Fruit fly (Drosophila melanogaster) whole organism, embryonic: ENCODE measurements around the gene arx.

Experiments
- ATbp ChIP-seq: fragments of 200-800 bp; sonication (Bioruptor generic); optimal IDR thresholded peaks from 2 replicates; lab custom pipeline; 2017; ENCODE audit warnings: missing biosample characterization, mild to moderate bottlenecking, missing genetic modification characterization, missing genetic modification reagents
- CG10209 ChIP-seq: fragments of 200-800 bp; sonication (Bioruptor generic); optimal IDR thresholded peaks from 3 replicates; lab custom pipeline; 2017; ENCODE audit warnings: missing biosample characterization, mild to moderate bottlenecking, missing genetic modification characterization, missing genetic modification reagents
- CG10321 ChIP-seq: fragments of 200-800 bp; sonication (Bioruptor generic); IDR thresholded peaks from 2 replicates; pipeline ENCODE4 v1.3.6; 2022; ENCODE audit warnings: missing biosample characterization, missing genetic modification characterization
- CG11456 ChIP-seq: fragments of 200-800 bp; sonication (Bioruptor generic); IDR thresholded peaks from 3 replicates; pipeline ENCODE4 v1.3.6; 2022; ENCODE audit warnings: missing biosample characterization, missing genetic modification characterization
- CG12236 ChIP-seq: fragments of 200-800 bp; sonication (Bioruptor generic); optimal IDR thresholded peaks from 2 replicates; lab custom pipeline; 2016; ENCODE audit warnings: missing biosample characterization, missing genetic modification characterization
- CG12769 ChIP-seq: fragments of 200-800 bp; sonication (Bioruptor generic); optimal IDR thresholded peaks from 2 replicates; lab custom pipeline; 2019; ENCODE audit warnings: missing biosample characterization, mild to moderate bottlenecking, missing genetic modification characterization, moderate library complexity
- CG13123 ChIP-seq: fragments of 200-800 bp; sonication (Bioruptor generic); optimal IDR thresholded peaks from 2 replicates; lab custom pipeline; 2016; ENCODE audit warnings: missing biosample characterization, missing genetic modification characterization
- CG14710 ChIP-seq: fragments of 200-800 bp; sonication (Bioruptor generic); optimal IDR thresholded peaks from 3 replicates; lab custom pipeline; 2019; ENCODE audit warnings: missing biosample characterization, mild to moderate bottlenecking, missing genetic modification characterization, moderate library complexity
- CG16815 ChIP-seq: fragments of 200-800 bp; sonication (Bioruptor generic); optimal IDR thresholded peaks from 3 replicates; lab custom pipeline; 2017; ENCODE audit warnings: missing biosample characterization, mild to moderate bottlenecking, missing genetic modification characterization
- CG31441 ChIP-seq: fragments of 200-800 bp; sonication (Bioruptor generic); IDR thresholded peaks from 2 replicates; pipeline ENCODE4 v1.3.6; 2022; ENCODE audit warnings: missing biosample characterization, missing genetic modification characterization
- CG33557 ChIP-seq: fragments of 200-800 bp; sonication (Bioruptor generic); optimal IDR thresholded peaks from 2 replicates; lab custom pipeline; 2019; ENCODE audit warnings: missing biosample characterization, mild to moderate bottlenecking, missing genetic modification characterization, moderate library complexity
- CG3995 ChIP-seq: fragments of 200-800 bp; sonication (Bioruptor generic); optimal IDR thresholded peaks from 3 replicates; lab custom pipeline; 2016; ENCODE audit warnings: missing biosample characterization, missing genetic modification characterization
- CG4424 ChIP-seq: fragments of 200-800 bp; sonication (Bioruptor generic); optimal IDR thresholded peaks from 3 replicates; lab custom pipeline; 2016; ENCODE audit warnings: missing biosample characterization, missing genetic modification characterization
- CG4820 ChIP-seq: fragments of 200-800 bp; sonication (Bioruptor generic); optimal IDR thresholded peaks from 3 replicates; lab custom pipeline; 2016; ENCODE audit warnings: missing biosample characterization, missing genetic modification characterization
- CG5245 ChIP-seq: fragments of 200-800 bp; sonication (Bioruptor generic); optimal IDR thresholded peaks from 3 replicates; lab custom pipeline; 2016; ENCODE audit warnings: missing biosample characterization, missing genetic modification characterization
- CG6689 ChIP-seq: fragments of 200-800 bp; sonication (Bioruptor generic); IDR thresholded peaks from 2 replicates; pipeline ENCODE4 v1.3.6; 2022; ENCODE audit warnings: missing biosample characterization, missing genetic modification characterization
- CG6765 ChIP-seq: fragments of 200-800 bp; sonication (Bioruptor generic); optimal IDR thresholded peaks from 3 replicates; lab custom pipeline; 2017; ENCODE audit warnings: missing biosample characterization, mild to moderate bottlenecking, missing genetic modification characterization
- CG6813 ChIP-seq: fragments of 200-800 bp; sonication (Bioruptor generic); optimal IDR thresholded peaks from 2 replicates; lab custom pipeline; 2017; ENCODE audit warnings: missing biosample characterization, missing genetic modification characterization, mild to moderate bottlenecking, moderate library complexity, missing genetic modification reagents
- CG8089 ChIP-seq: fragments of 200-800 bp; sonication (Bioruptor generic); optimal IDR thresholded peaks from 3 replicates; lab custom pipeline; 2016; ENCODE audit warnings: missing biosample characterization, missing genetic modification characterization
- CG8478 ChIP-seq: fragments of >200 bp; optimal IDR thresholded peaks from 2 replicates; lab custom pipeline; 2018
- CG8944 ChIP-seq: fragments of 200-800 bp; sonication (Bioruptor generic); optimal IDR thresholded peaks from 3 replicates; lab custom pipeline; 2016; ENCODE audit warnings: missing biosample characterization, missing genetic modification characterization
- Dp ChIP-seq: fragments of 200-800 bp; sonication (Bioruptor generic); optimal IDR thresholded peaks from 2 replicates; lab custom pipeline; 2018; ENCODE audit warnings: missing biosample characterization, mild to moderate bottlenecking, missing genetic modification characterization, moderate library complexity
- E2f1 ChIP-seq: fragments of 200-800 bp; sonication (Bioruptor generic); IDR thresholded peaks from 2 replicates; pipeline ENCODE4 v1.3.6; 2022; ENCODE audit warnings: missing biosample characterization, missing genetic modification characterization
- Fer3 ChIP-seq: fragments of 200-800 bp; sonication (Bioruptor generic); optimal IDR thresholded peaks from 2 replicates; lab custom pipeline; 2018; ENCODE audit warnings: missing biosample characterization, mild to moderate bottlenecking, missing genetic modification characterization, moderate library complexity
- Hr39 ChIP-seq: fragments of >200 bp; optimal IDR thresholded peaks from 2 replicates; lab custom pipeline; 2017
- Lhr ChIP-seq: fragments of 200-800 bp; sonication (Bioruptor generic); optimal IDR thresholded peaks from 3 replicates; lab custom pipeline; 2017; ENCODE audit warnings: mild to moderate bottlenecking, missing biosample characterization, missing genetic modification reagents, missing genetic modification characterization
- Nf-YB ChIP-seq: fragments of 200-800 bp; sonication (Bioruptor generic); optimal IDR thresholded peaks from 3 replicates; lab custom pipeline; 2019; ENCODE audit warnings: missing biosample characterization, mild to moderate bottlenecking, missing genetic modification characterization, moderate library complexity
- NfI ChIP-seq: fragments of 200-800 bp; sonication (Bioruptor generic); optimal IDR thresholded peaks from 3 replicates; lab custom pipeline; 2018; ENCODE audit warnings: missing biosample characterization, mild to moderate bottlenecking, missing genetic modification characterization, moderate library complexity
- Rfx ChIP-seq: fragments of 200-800 bp; sonication (Bioruptor generic); IDR thresholded peaks from 2 replicates; pipeline ENCODE4 v1.3.6; 2022; ENCODE audit warnings: missing biosample characterization, missing genetic modification characterization
- Sox100B ChIP-seq: fragments of 200-800 bp; sonication (Bioruptor generic); optimal IDR thresholded peaks from 3 replicates; lab custom pipeline; 2018; ENCODE audit warnings: missing biosample characterization, mild to moderate bottlenecking, missing genetic modification characterization
- Sry-β ChIP-seq: fragments of 200-800 bp; sonication (Bioruptor generic); optimal IDR thresholded peaks from 2 replicates; lab custom pipeline; 2018; ENCODE audit warnings: missing biosample characterization, mild to moderate bottlenecking, missing genetic modification characterization, moderate library complexity
- Sry-δ ChIP-seq: fragments of 200-800 bp; sonication (Bioruptor generic); optimal IDR thresholded peaks from 2 replicates; lab custom pipeline; 2016; ENCODE audit warnings: missing biosample characterization, missing genetic modification characterization
- br ChIP-seq: fragments of >200 bp; optimal IDR thresholded peaks from 2 replicates; lab custom pipeline; 2017
- bsh ChIP-seq, 2 experiments: fragments of 200-800 bp; sonication (Bioruptor generic); optimal IDR thresholded peaks; 2 replicates each; lab custom pipeline; 2017 to 2018; ENCODE audit warnings: mild to moderate bottlenecking in 2 of 2, missing biosample characterization in 2 of 2, missing genetic modification characterization in 2 of 2, moderate library complexity in 1 of 2
- caup ChIP-seq: fragments of 200-800 bp; sonication (Bioruptor generic); optimal IDR thresholded peaks from 3 replicates; lab custom pipeline; 2017; ENCODE audit warnings: missing biosample characterization, mild to moderate bottlenecking, missing genetic modification characterization, moderate library complexity; ENCODE audit not compliant: severe bottlenecking
- corto ChIP-seq: fragments of 200-800 bp; sonication (Bioruptor generic); optimal IDR thresholded peaks from 2 replicates; lab custom pipeline; 2016; ENCODE audit warnings: missing biosample characterization, mild to moderate bottlenecking, missing genetic modification characterization, moderate library complexity
- da ChIP-seq: fragments of 200-800 bp; sonication (Bioruptor generic); optimal IDR thresholded peaks from 2 replicates; lab custom pipeline; 2016; ENCODE audit warnings: missing biosample characterization, missing genetic modification characterization
- emc ChIP-seq: fragments of 200-800 bp; sonication (Bioruptor generic); optimal IDR thresholded peaks from 2 replicates; lab custom pipeline; 2016; ENCODE audit warnings: missing biosample characterization, missing genetic modification characterization
- en ChIP-seq: fragments of 200-800 bp; sonication (Bioruptor generic); optimal IDR thresholded peaks from 2 replicates; lab custom pipeline; 2016; ENCODE audit warnings: missing biosample characterization, missing genetic modification characterization
- gsb-n ChIP-seq: fragments of 200-800 bp; sonication (Bioruptor generic); optimal IDR thresholded peaks from 3 replicates; lab custom pipeline; 2018; ENCODE audit warnings: missing biosample characterization, mild to moderate bottlenecking, missing genetic modification characterization
- mam ChIP-seq: fragments of 200-800 bp; sonication (Bioruptor generic); optimal IDR thresholded peaks from 3 replicates; lab custom pipeline; 2016; ENCODE audit warnings: missing biosample characterization, missing genetic modification characterization
- nau ChIP-seq: fragments of 200-800 bp; sonication (Bioruptor generic); optimal IDR thresholded peaks from 3 replicates; lab custom pipeline; 2017; ENCODE audit warnings: missing biosample characterization, mild to moderate bottlenecking, missing genetic modification characterization, missing genetic modification reagents
- repo ChIP-seq: fragments of 200-800 bp; sonication (Bioruptor generic); optimal IDR thresholded peaks from 2 replicates; lab custom pipeline; 2016; ENCODE audit warnings: missing biosample characterization, missing genetic modification characterization
- sc ChIP-seq, 3 experiments: fragments of >200 bp in 2 of 3; fragments of 200-800 bp in 1 of 3; sonication (Bioruptor generic) in 1 of 3; optimal IDR thresholded peaks; 2 replicates in 2 of 3; 3 replicates in 1 of 3; lab custom pipeline; 2017; ENCODE audit warnings: mild to moderate bottlenecking in 1 of 3, missing biosample characterization in 1 of 3, missing genetic modification characterization in 1 of 3, missing genetic modification reagents in 1 of 3
- sd ChIP-seq: fragments of 200-800 bp; sonication (Bioruptor generic); optimal IDR thresholded peaks from 3 replicates; lab custom pipeline; 2018; ENCODE audit warnings: missing biosample characterization, mild to moderate bottlenecking, missing genetic modification characterization, moderate library complexity
- sima ChIP-seq: fragments of 200-800 bp; sonication (Bioruptor generic); optimal IDR thresholded peaks from 2 replicates; lab custom pipeline; 2016; ENCODE audit warnings: missing biosample characterization, missing genetic modification characterization
- stwl ChIP-seq: fragments of 200-800 bp; sonication (Bioruptor generic); optimal IDR thresholded peaks from 3 replicates; lab custom pipeline; 2018; ENCODE audit warnings: missing biosample characterization, mild to moderate bottlenecking, missing genetic modification characterization, moderate library complexity
- sug ChIP-seq: fragments of 200-800 bp; optimal IDR thresholded peaks from 2 replicates; lab custom pipeline; 2019; ENCODE audit warnings: missing biosample characterization, mild to moderate bottlenecking, missing genetic modification characterization, moderate library complexity
- tgo ChIP-seq: fragments of 200-800 bp; sonication (Bioruptor generic); IDR thresholded peaks from 3 replicates; pipeline ENCODE4 v1.3.6; 2022; ENCODE audit warnings: missing biosample characterization, missing genetic modification characterization
- tll ChIP-seq, 2 experiments: fragments of 200-800 bp in 1 of 2; fragments of >200 bp in 1 of 2; sonication (Bioruptor generic) in 1 of 2; optimal IDR thresholded peaks; 2 replicates each; lab custom pipeline; 2017 to 2019; ENCODE audit warnings: missing biosample characterization in 2 of 2, missing genetic modification characterization in 2 of 2, mild to moderate bottlenecking in 1 of 2, moderate library complexity in 1 of 2
- tx ChIP-seq: fragments of 200-800 bp; sonication (Bioruptor generic); optimal IDR thresholded peaks from 2 replicates; lab custom pipeline; 2016; ENCODE audit warnings: missing biosample characterization, missing genetic modification characterization

arx gene

DNA sequence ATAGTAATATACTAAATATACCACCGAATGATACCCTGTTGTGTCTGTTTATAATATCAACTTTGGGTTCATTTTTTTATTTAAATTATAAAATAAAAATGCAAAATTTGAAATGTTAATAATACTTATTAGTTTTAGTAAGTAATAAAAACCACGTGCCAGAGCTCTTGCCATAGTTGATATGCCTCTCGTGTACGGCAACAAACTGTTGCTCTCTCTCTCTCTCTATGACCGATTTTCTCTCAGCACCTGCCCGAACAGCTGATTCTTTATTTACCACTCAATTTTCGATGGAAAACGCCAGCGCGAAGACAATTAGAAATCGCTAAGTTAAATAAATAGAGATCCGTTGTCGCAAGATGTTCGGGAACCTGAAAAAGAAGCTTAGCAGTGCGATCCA is 33.8 kb downstream of the arx start, which contains the start of gene Dysb (continued):
- TF ChIP-seq Dp (GFP tag; lab: Kevin White, UChicago), result peak; percentile 12
- TF ChIP-seq Lhr, result peak; percentile 22
- TF ChIP-seq gsb-n, result peak; percentile 88
- TF ChIP-seq Fer3 (tag; lab: Kevin White, UChicago), result peak; percentile 91
- no peak for TF ChIP-seq en (GFP tag; lab: Kevin White, UChicago)
- peak; percentile 32 for TF ChIP-seq tx (GFP tag; lab: Kevin White, UChicago)
- peak; percentile 43 for TF ChIP-seq CG13123 (GFP tag; lab: Kevin White, UChicago)
- TF ChIP-seq CG6689 (GFP tag; lab: Robert Waterston, UW), result peak; percentile 86
- peak; percentile 79 for TF ChIP-seq CG4424 (GFP tag; lab: Kevin White, UChicago)
- TF ChIP-seq CG8089 (GFP tag; lab: Kevin White, UChicago), result no peak
- TF ChIP-seq CG6813 (GFP tag; lab: Kevin White, UChicago), result peak; percentile 85
- TF ChIP-seq E2f1, result peak; percentile 91
- no peak for TF ChIP-seq br (lab: Kevin White, UChicago)
- no peak for TF ChIP-seq corto (GFP tag; lab: Kevin White, UChicago)
- TF ChIP-seq CG12236 (GFP tag; lab: Kevin White, UChicago), result no peak
- TF ChIP-seq tll (GFP tag; optimal IDR thresholded peaks at IDR 0.05; lab: Kevin White, UChicago), result no peak
- peak; percentile 10 for TF ChIP-seq Sry-β (GFP tag; lab: Kevin White, UChicago)
- TF ChIP-seq CG33557, result peak; percentile 65
- TF ChIP-seq da (GFP tag; lab: Kevin White, UChicago), result peak; percentile 5
- peak; percentile 88 for TF ChIP-seq caup (GFP tag; lab: Kevin White, UChicago)
- TF ChIP-seq CG3995, result no peak
- peak; percentile 85 for TF ChIP-seq Sox100B (GFP tag; lab: Kevin White, UChicago)
- TF ChIP-seq sc (optimal IDR thresholded peaks at IDR 0.05; lab: Kevin White, UChicago), result no peak
- TF ChIP-seq sc (GFP tag; optimal IDR thresholded peaks at IDR 0.05; lab: Kevin White, UChicago), result peak; percentile 66
- TF ChIP-seq tgo (GFP tag; lab: Robert Waterston, UW), result peak; percentile 91
- TF ChIP-seq CG8944, result peak; percentile 34
- peak; percentile 68 for TF ChIP-seq sug (tag; lab: Kevin White, UChicago)
- TF ChIP-seq CG31441 (GFP tag; lab: Robert Waterston, UW), result peak; percentile 94
- peak; percentile 96 for TF ChIP-seq Rfx (GFP tag; lab: Robert Waterston, UW)
- TF ChIP-seq Nf-YB (GFP tag; lab: Kevin White, UChicago), result peak; percentile 70
- TF ChIP-seq stwl (tag; lab: Kevin White, UChicago), result peak; percentile 37
- TF ChIP-seq repo, result no peak
- TF ChIP-seq mam (GFP tag; lab: Kevin White, UChicago), result peak; percentile 75
- peak; percentile 63 for TF ChIP-seq CG4820 (GFP tag; lab: Kevin White, UChicago)
- peak; percentile 79 for TF ChIP-seq CG6765
- peak; percentile 72 for TF ChIP-seq CG16815 (GFP tag; lab: Kevin White, UChicago)
- peak; percentile 66 for TF ChIP-seq CG10321 (GFP tag; lab: Robert Waterston, UW)
- no peak for TF ChIP-seq CG8478 (lab: Kevin White, UChicago)
- peak; percentile 63 for TF ChIP-seq sd
- peak; percentile 85 for TF ChIP-seq CG14710 (tag; lab: Kevin White, UChicago)
- TF ChIP-seq NfI (GFP tag; lab: Kevin White, UChicago), result peak; percentile 86
- no peak for TF ChIP-seq sima (GFP tag; lab: Kevin White, UChicago)
- no peak; the same call in 2 of the 3 replicates for TF ChIP-seq CG11456 (GFP tag; lab: Robert Waterston, UW)
- no peak for TF ChIP-seq Sry-δ (GFP tag; lab: Kevin White, UChicago)
- TF ChIP-seq CG10209, result peak; percentile 88
- TF ChIP-seq nau, result peak; percentile 76
- TF ChIP-seq CG12769 (tag; lab: Kevin White, UChicago), result peak; percentile 69
- no peak for TF ChIP-seq emc (GFP tag; lab: Kevin White, UChicago)
- TF ChIP-seq ATbp, result peak; percentile 82
- TF ChIP-seq CG5245 (GFP tag; lab: Kevin White, UChicago), result peak; percentile 78
- TF ChIP-seq bsh (GFP tag; optimal IDR thresholded peaks at IDR 0.05; lab: Kevin White, UChicago), result peak; percentile 48 to 92
- TF ChIP-seq Hr39 (lab: Kevin White, UChicago), result no peak
